Worm (Caenorhabditis elegans): ENCODE results near the gene inpp-1.

ce11 chrIV:10738328-10738727, 35.4 kb downstream of the inpp-1 start, which contains the start of gene ssp-34:
- TF ChIP-seq nhr-237 (tag; optimal IDR thresholded peaks at IDR 0.05) (no peak), sem-2 (GFP tag; optimal IDR thresholded peaks at IDR 0.05) (no peak), ham-2 (GFP tag; optimal IDR thresholded peaks at IDR 0.05) (no peak)

All from whole organism, mixed stage, embryonic.